Worm (Caenorhabditis elegans) whole organism, late embryonic: Measurements from ENCODE around the gene hst-6.

Experiments used
- F13H6.1 ChIP-seq: sonication (generic microtip); optimal IDR thresholded peaks from 2 replicates; lab custom pipeline; 2016; ENCODE audit warnings: missing genetic modification characterization, missing compliant biosample characterization
- ama-1 ChIP-seq: fragments of 150-350 bp; optimal IDR thresholded peaks from 2 replicates; lab custom pipeline; 2014
- ceh-14 ChIP-seq: sonication (generic microtip); optimal IDR thresholded peaks from 2 replicates; lab custom pipeline; 2016; ENCODE audit warnings: missing genotype, missing genetic modification characterization, missing compliant biosample characterization
- elt-4 ChIP-seq: sonication (generic microtip); optimal IDR thresholded peaks from 2 replicates; lab custom pipeline; 2016; ENCODE audit warnings: missing genetic modification characterization, missing compliant biosample characterization
- lim-6 ChIP-seq: sonication (generic microtip); optimal IDR thresholded peaks from 2 replicates; lab custom pipeline; 2016; ENCODE audit warnings: missing genetic modification characterization, missing compliant biosample characterization
- odd-2 ChIP-seq: sonication (generic microtip); optimal IDR thresholded peaks from 2 replicates; lab custom pipeline; 2017; ENCODE audit warnings: antibody characterized with exemption, mild to moderate bottlenecking, missing genetic modification characterization, missing compliant biosample characterization
- pag-3 ChIP-seq: sonication (generic microtip); optimal IDR thresholded peaks from 2 replicates; lab custom pipeline; 2016; ENCODE audit warnings: missing compliant biosample characterization, missing genetic modification characterization, borderline replicate concordance
- tbx-2 ChIP-seq: sonication (generic microtip); optimal IDR thresholded peaks from 2 replicates; lab custom pipeline; 2016; ENCODE audit warnings: missing genetic modification characterization, missing compliant biosample characterization

ce11 chrX:5323287-5323686, 47.9 kb downstream of the hst-6 start, which contains the start of gene sto-2:
- TF ChIP-seq odd-2 (tag; lab: Kevin White, UChicago) (no peak), tbx-2 (tag; lab: Kevin White, UChicago) (no peak), elt-4 (tag; lab: Kevin White, UChicago) (no peak), lim-6 (tag; lab: Kevin White, UChicago) (no peak), ama-1 (lab: Kevin White, UChicago) (no peak), pag-3 (no peak), F13H6.1 (tag; lab: Kevin White, UChicago) (no peak), ceh-14 (no peak)
